Fruit fly (Drosophila melanogaster) whole organism, embryonic: ENCODE measurements around the gene CG9839.

Experiments used
- Adf1 ChIP-seq: fragments of 200-800 bp; sonication (Bioruptor generic); IDR thresholded peaks from 2 replicates; pipeline ENCODE4 v1.3.6; 2022; ENCODE audit warnings: missing biosample characterization, missing genetic modification characterization
- Antp ChIP-seq: fragments of 200-800 bp; sonication (Bioruptor generic); optimal IDR thresholded peaks from 3 replicates; lab custom pipeline; 2016; ENCODE audit warnings: missing biosample characterization, missing genetic modification characterization
- Blimp-1 ChIP-seq: fragments of 200-800 bp; sonication (Bioruptor generic); optimal IDR thresholded peaks from 3 replicates; lab custom pipeline; 2018; ENCODE audit warnings: missing biosample characterization, missing genetic modification characterization, mild to moderate bottlenecking, moderate library complexity, missing genetic modification reagents
- CG10209 ChIP-seq: fragments of 200-800 bp; sonication (Bioruptor generic); optimal IDR thresholded peaks from 3 replicates; lab custom pipeline; 2017; ENCODE audit warnings: missing biosample characterization, mild to moderate bottlenecking, missing genetic modification characterization, missing genetic modification reagents
- CG11560 ChIP-seq: fragments of 200-800 bp; sonication (Bioruptor generic); IDR thresholded peaks from 3 replicates; pipeline ENCODE4 v1.3.6; 2022; ENCODE audit warnings: missing biosample characterization, missing genetic modification characterization
- CG11723 ChIP-seq: fragments of 200-800 bp; sonication (Bioruptor generic); optimal IDR thresholded peaks from 2 replicates; lab custom pipeline; 2017; ENCODE audit warnings: missing biosample characterization, mild to moderate bottlenecking, missing genetic modification characterization
- CG12744 ChIP-seq: fragments of 200-800 bp; sonication (Bioruptor generic); optimal IDR thresholded peaks from 2 replicates; lab custom pipeline; 2016; ENCODE audit warnings: missing biosample characterization, missing genetic modification characterization
- CG16779 ChIP-seq: fragments of 200-800 bp; sonication (Bioruptor generic); IDR thresholded peaks from 2 replicates; pipeline ENCODE4 v1.3.6; 2022; ENCODE audit warnings: missing biosample characterization, missing genetic modification characterization
- CG18262 ChIP-seq: fragments of 200-800 bp; optimal IDR thresholded peaks from 3 replicates; lab custom pipeline; 2019; ENCODE audit warnings: missing biosample characterization, mild to moderate bottlenecking, missing genetic modification characterization, moderate library complexity
- CG1832 ChIP-seq: fragments of 200-800 bp; sonication (Bioruptor generic); optimal IDR thresholded peaks from 2 replicates; lab custom pipeline; 2017; ENCODE audit warnings: missing biosample characterization, mild to moderate bottlenecking, missing genetic modification characterization, inconsistent platforms
- CG2120 ChIP-seq: fragments of 200-800 bp; sonication (Bioruptor generic); optimal IDR thresholded peaks from 3 replicates; lab custom pipeline; 2016; ENCODE audit warnings: missing biosample characterization, missing genetic modification characterization
- CG3281 ChIP-seq: fragments of 200-800 bp; sonication (Bioruptor generic); optimal IDR thresholded peaks from 3 replicates; lab custom pipeline; 2017; ENCODE audit warnings: missing biosample characterization, mild to moderate bottlenecking, missing genetic modification characterization
- CG33557 ChIP-seq: fragments of 200-800 bp; sonication (Bioruptor generic); optimal IDR thresholded peaks from 2 replicates; lab custom pipeline; 2019; ENCODE audit warnings: missing biosample characterization, mild to moderate bottlenecking, missing genetic modification characterization, moderate library complexity
- CG34224 ChIP-seq: fragments of 200-800 bp; sonication (Bioruptor generic); IDR thresholded peaks from 3 replicates; pipeline ENCODE4 v1.3.6; 2022; ENCODE audit warnings: missing biosample characterization, missing genetic modification characterization; ENCODE audit not compliant: partially characterized antibody
- CG34422 ChIP-seq: fragments of 200-800 bp; sonication (Bioruptor generic); IDR thresholded peaks from 3 replicates; pipeline ENCODE4 v1.3.6; 2022; ENCODE audit warnings: missing biosample characterization, missing genetic modification characterization
- CG3847 ChIP-seq: fragments of 200-800 bp; sonication (Bioruptor generic); IDR thresholded peaks from 2 replicates; pipeline ENCODE4 v1.3.6; 2022; ENCODE audit warnings: missing biosample characterization, missing genetic modification characterization
- CG5953 ChIP-seq: fragments of 200-800 bp; sonication (Bioruptor generic); IDR thresholded peaks from 2 replicates; pipeline ENCODE4 v1.3.6; 2022; ENCODE audit warnings: missing biosample characterization, missing genetic modification characterization
- CG7357 ChIP-seq: fragments of 200-800 bp; sonication (Bioruptor generic); IDR thresholded peaks from 3 replicates; pipeline ENCODE4 v1.3.6; 2022; ENCODE audit warnings: missing biosample characterization, missing genetic modification characterization
- CG7372 ChIP-seq: fragments of 200-800 bp; sonication (Bioruptor generic); IDR thresholded peaks from 2 replicates; pipeline ENCODE4 v1.3.6; 2022; ENCODE audit warnings: missing biosample characterization, missing genetic modification characterization
- Chrac-16 ChIP-seq: fragments of 200-800 bp; sonication (Bioruptor generic); optimal IDR thresholded peaks from 3 replicates; lab custom pipeline; 2016; ENCODE audit warnings: missing biosample characterization, missing genetic modification characterization
- Elba2 ChIP-seq: fragments of 200-800 bp; sonication (Bioruptor generic); optimal IDR thresholded peaks from 3 replicates; lab custom pipeline; 2016; ENCODE audit warnings: missing biosample characterization, missing genetic modification characterization
- Fer1 ChIP-seq: fragments of 200-800 bp; sonication (Bioruptor generic); optimal IDR thresholded peaks from 2 replicates; lab custom pipeline; 2017; ENCODE audit warnings: missing biosample characterization, mild to moderate bottlenecking, missing genetic modification characterization
- Pdp1 ChIP-seq, 2 experiments: fragments of 200-800 bp; sonication (Bioruptor generic); optimal IDR thresholded peaks; 3 replicates each; lab custom pipeline; 2016; ENCODE audit warnings: missing biosample characterization in 2 of 2, missing genetic modification characterization in 2 of 2, mild to moderate bottlenecking in 1 of 2, moderate library complexity in 1 of 2
- Side ChIP-seq: fragments of 200-800 bp; sonication (Bioruptor generic); optimal IDR thresholded peaks from 2 replicates; lab custom pipeline; 2016; ENCODE audit warnings: missing biosample characterization, missing genetic modification characterization
- Sry-δ ChIP-seq: fragments of 200-800 bp; sonication (Bioruptor generic); optimal IDR thresholded peaks from 2 replicates; lab custom pipeline; 2016; ENCODE audit warnings: missing biosample characterization, missing genetic modification characterization
- Tbp ChIP-seq: fragments of >200 bp; optimal IDR thresholded peaks from 2 replicates; lab custom pipeline; 2018; ENCODE audit warnings: missing biosample characterization, missing genetic modification characterization
- Vsx1 ChIP-seq: fragments of 200-800 bp; sonication (Bioruptor generic); optimal IDR thresholded peaks from 2 replicates; lab custom pipeline; 2017; ENCODE audit warnings: missing biosample characterization, mild to moderate bottlenecking, missing genetic modification characterization, missing genetic modification reagents
- ab ChIP-seq: fragments of 200-800 bp; sonication (Bioruptor generic); optimal IDR thresholded peaks from 2 replicates; lab custom pipeline; 2016; ENCODE audit warnings: missing biosample characterization, missing genetic modification characterization
- ato ChIP-seq: fragments of 200-800 bp; sonication (Bioruptor generic); IDR thresholded peaks from 2 replicates; pipeline ENCODE4 v1.3.6; 2022; ENCODE audit warnings: missing biosample characterization, missing genetic modification characterization; ENCODE audit not compliant: partially characterized antibody
- bowl ChIP-seq: fragments of 200-800 bp; sonication (Bioruptor generic); IDR thresholded peaks from 2 replicates; pipeline ENCODE4 v1.3.6; 2022; ENCODE audit warnings: missing biosample characterization, missing genetic modification characterization
- crc ChIP-seq: fragments of 200-800 bp; sonication (Bioruptor generic); optimal IDR thresholded peaks from 2 replicates; lab custom pipeline; 2016; ENCODE audit warnings: missing biosample characterization, missing genetic modification characterization
- fd3F ChIP-seq: fragments of 200-800 bp; sonication (Bioruptor generic); optimal IDR thresholded peaks from 2 replicates; lab custom pipeline; 2018; ENCODE audit warnings: missing biosample characterization, mild to moderate bottlenecking, missing genetic modification characterization, moderate library complexity
- gsb-n ChIP-seq: fragments of 200-800 bp; sonication (Bioruptor generic); optimal IDR thresholded peaks from 3 replicates; lab custom pipeline; 2018; ENCODE audit warnings: missing biosample characterization, mild to moderate bottlenecking, missing genetic modification characterization
- h ChIP-seq: fragments of >200 bp; optimal IDR thresholded peaks from 2 replicates; lab custom pipeline; 2017
- insv ChIP-seq, 2 experiments: fragments of 200-800 bp; sonication (Bioruptor generic); optimal IDR thresholded peaks; 3 replicates each; lab custom pipeline; 2016 to 2018; ENCODE audit warnings: missing biosample characterization in 2 of 2, missing genetic modification characterization in 2 of 2
- kah ChIP-seq: fragments of 200-800 bp; sonication (Bioruptor generic); optimal IDR thresholded peaks from 2 replicates; lab custom pipeline; 2018; ENCODE audit warnings: missing biosample characterization, mild to moderate bottlenecking, missing genetic modification characterization
- lmd ChIP-seq: fragments of 200-800 bp; sonication (Bioruptor generic); IDR thresholded peaks from 2 replicates; pipeline ENCODE4 v1.3.6; 2022; ENCODE audit warnings: missing biosample characterization, missing genetic modification characterization
- p53 ChIP-seq: fragments of 200-800 bp; sonication (Bioruptor generic); optimal IDR thresholded peaks from 2 replicates; lab custom pipeline; 2016; ENCODE audit warnings: missing biosample characterization, missing genetic modification characterization
- peb ChIP-seq: fragments of 200-800 bp; sonication (Bioruptor generic); IDR thresholded peaks from 2 replicates; pipeline ENCODE4 v1.3.6; 2022; ENCODE audit warnings: missing biosample characterization, missing genetic modification characterization
- phol ChIP-seq: fragments of 200-800 bp; sonication (Bioruptor generic); optimal IDR thresholded peaks from 3 replicates; lab custom pipeline; 2018; ENCODE audit warnings: missing biosample characterization, mild to moderate bottlenecking, missing genetic modification characterization, moderate library complexity
- pros ChIP-seq: fragments of 200-800 bp; sonication (Bioruptor generic); optimal IDR thresholded peaks from 3 replicates; lab custom pipeline; 2019; ENCODE audit warnings: missing biosample characterization, mild to moderate bottlenecking, missing genetic modification characterization, moderate library complexity
- row ChIP-seq: fragments of 200-800 bp; sonication (Bioruptor generic); IDR thresholded peaks from 3 replicates; pipeline ENCODE4 v1.3.6; 2022; ENCODE audit warnings: missing biosample characterization, missing genetic modification characterization
- sc ChIP-seq, 3 experiments: fragments of >200 bp in 2 of 3; fragments of 200-800 bp in 1 of 3; sonication (Bioruptor generic) in 1 of 3; optimal IDR thresholded peaks; 2 replicates in 2 of 3; 3 replicates in 1 of 3; lab custom pipeline; 2017; ENCODE audit warnings: mild to moderate bottlenecking in 1 of 3, missing biosample characterization in 1 of 3, missing genetic modification characterization in 1 of 3, missing genetic modification reagents in 1 of 3
- sob ChIP-seq: fragments of 200-800 bp; sonication (Bioruptor generic); IDR thresholded peaks from 2 replicates; pipeline ENCODE4 v1.3.6; 2022; ENCODE audit warnings: missing biosample characterization, missing genetic modification characterization
- sqz ChIP-seq: fragments of 200-800 bp; sonication (Bioruptor generic); optimal IDR thresholded peaks from 3 replicates; lab custom pipeline; 2018; ENCODE audit warnings: missing biosample characterization, mild to moderate bottlenecking, missing genetic modification characterization
- trem ChIP-seq: fragments of 200-800 bp; optimal IDR thresholded peaks from 3 replicates; lab custom pipeline; 2019; ENCODE audit warnings: missing biosample characterization, mild to moderate bottlenecking, missing genetic modification characterization, moderate library complexity
- tup ChIP-seq: fragments of 200-800 bp; sonication (Bioruptor generic); optimal IDR thresholded peaks from 2 replicates; lab custom pipeline; 2016; ENCODE audit warnings: missing biosample characterization, mild to moderate bottlenecking, missing genetic modification characterization, moderate library complexity
- twi ChIP-seq: fragments of 200-800 bp; optimal IDR thresholded peaks from 2 replicates; lab custom pipeline; 2019; ENCODE audit warnings: missing biosample characterization, mild to moderate bottlenecking, missing genetic modification characterization, moderate library complexity
- wdn ChIP-seq: fragments of 200-800 bp; sonication (Bioruptor generic); IDR thresholded peaks from 2 replicates; pipeline ENCODE4 v1.3.6; 2022; ENCODE audit warnings: missing biosample characterization, missing genetic modification characterization
- yki ChIP-seq: fragments of >200 bp; optimal IDR thresholded peaks from 3 replicates; lab custom pipeline; 2018

CG9839 gene

dm6 chr3R:8811323-8811936 lies 5.8 kb upstream of the CG9839 start (continued):
- TF ChIP-seq Chrac-16 (GFP tag; lab: Kevin White, UChicago) (peak; percentile 99), pros (GFP tag; lab: Kevin White, UChicago) (peak; percentile 59), CG7372 (peak; percentile 99), CG3847 (GFP tag; lab: Robert Waterston, UW) (peak; percentile 99), sc (optimal IDR thresholded peaks at IDR 0.05; lab: Kevin White, UChicago) (no peak), sc (GFP tag; optimal IDR thresholded peaks at IDR 0.05; lab: Kevin White, UChicago) (peak; percentile 96), fd3F (peak; percentile 99), phol (tag; lab: Kevin White, UChicago) (peak; percentile 98), insv (GFP tag; optimal IDR thresholded peaks at IDR 0.05; lab: Kevin White, UChicago) (peak; percentile 69 to 77), gsb-n (tag; lab: Kevin White, UChicago) (peak; percentile 97), CG10209 (GFP tag; lab: Kevin White, UChicago) (peak; percentile 99), CG12744 (peak; percentile 99), CG3281 (GFP tag; lab: Kevin White, UChicago) (peak; percentile 99), Fer1 (peak; percentile 99), Vsx1 (GFP tag; lab: Kevin White, UChicago) (peak; percentile 95), trem (tag; lab: Kevin White, UChicago) (peak; percentile 94), lmd (GFP tag; lab: Robert Waterston, UW) (peak; percentile 99), Elba2 (GFP tag; lab: Kevin White, UChicago) (peak; percentile 81), Antp (peak; percentile 98), Sry-δ (GFP tag; lab: Kevin White, UChicago) (peak; percentile 78), kah (GFP tag; lab: Kevin White, UChicago) (peak; percentile 97), CG11723 (GFP tag; lab: Kevin White, UChicago) (peak; percentile 97), CG34224 (no peak; the same call in 2 of the 3 replicates), crc (GFP tag; lab: Kevin White, UChicago) (peak; percentile 98), Pdp1 (GFP tag; optimal IDR thresholded peaks at IDR 0.05; lab: Kevin White, UChicago) (peak; percentile 98 to 99), peb (GFP tag; lab: Robert Waterston, UW) (peak; percentile 96), ato (peak; percentile 15; the same call in 1 of the 2 replicates), tup (GFP tag; lab: Kevin White, UChicago) (peak; percentile 97), sqz (GFP tag; lab: Kevin White, UChicago) (peak; percentile 97), CG7357 (GFP tag; lab: Robert Waterston, UW) (peak; percentile 94), Side (GFP tag; lab: Kevin White, UChicago) (peak; percentile 99), ab (peak; percentile 97), p53 (GFP tag; lab: Kevin White, UChicago) (peak; percentile 93), CG1832 (GFP tag; lab: Kevin White, UChicago) (no peak), CG33557 (GFP tag; lab: Kevin White, UChicago) (peak; percentile 92), Adf1 (GFP tag; lab: Robert Waterston, UW) (peak; percentile 91), bowl (GFP tag; lab: Robert Waterston, UW) (peak; percentile 97), CG11560 (tag; lab: Robert Waterston, UW) (peak; percentile 93), CG5953 (GFP tag; lab: Robert Waterston, UW) (peak; percentile 98), row (peak; percentile 99), CG34422 (GFP tag; lab: Robert Waterston, UW) (peak; percentile 98), sob (GFP tag; lab: Robert Waterston, UW) (peak; percentile 99), h (lab: Kevin White, UChicago) (no peak), yki (lab: Kevin White, UChicago) (no peak), twi (peak; percentile 95), CG2120 (GFP tag; lab: Kevin White, UChicago) (peak; percentile 100), wdn (peak; percentile 99), CG16779 (GFP tag; lab: Robert Waterston, UW) (peak; percentile 98), Tbp (GFP tag; lab: Kevin White, UChicago) (no peak), Blimp-1 (peak; percentile 97), CG18262 (tag; lab: Kevin White, UChicago) (peak; percentile 98)
